Worm (Caenorhabditis elegans) whole organism, L3 larva: ENCODE results near the gene srd-43.

Experiments used
- aly-2 ChIP-seq: fragments of 150-350 bp; optimal IDR thresholded peaks from 2 replicates; lab custom pipeline; 2014; ENCODE audit warnings: missing biosample characterization, missing genetic modification characterization
- ama-1 ChIP-seq: fragments of 150-350 bp; optimal IDR thresholded peaks from 2 replicates; lab custom pipeline; 2018
- ceh-16 ChIP-seq: sonication (generic microtip); optimal IDR thresholded peaks from 2 replicates; lab custom pipeline; 2017; ENCODE audit warnings: missing biosample characterization, missing genetic modification characterization
- ceh-28 ChIP-seq: fragments of 150-350 bp; optimal IDR thresholded peaks from 2 replicates; lab custom pipeline; 2014; ENCODE audit warnings: missing biosample characterization, missing genetic modification reagents, missing genetic modification characterization
- elt-3 ChIP-seq, 3 experiments: fragments of 150-350 bp in 1 of 3; sonication (generic microtip) in 2 of 3; optimal IDR thresholded peaks; 2 replicates in 2 of 3; 4 replicates in 1 of 3; lab custom pipeline; 2014 to 2017; ENCODE audit warnings: missing biosample characterization in 3 of 3, missing genetic modification characterization in 3 of 3
- lin-39 ChIP-seq: fragments of 150-350 bp; optimal IDR thresholded peaks from 2 replicates; lab custom pipeline; 2018; ENCODE audit warnings: missing biosample characterization, missing genetic modification reagents, missing genetic modification characterization
- mdl-1 ChIP-seq: fragments of 150-350 bp; optimal IDR thresholded peaks from 2 replicates; lab custom pipeline; 2014; ENCODE audit warnings: missing biosample characterization, missing genetic modification characterization
- pha-4 ChIP-seq: fragments of 150-350 bp; optimal IDR thresholded peaks from 2 replicates; lab custom pipeline; 2014; ENCODE audit warnings: missing biosample characterization, missing genetic modification reagents, missing genetic modification characterization
- skn-1 ChIP-seq: fragments of 150-350 bp; optimal IDR thresholded peaks from 2 replicates; lab custom pipeline; 2014; ENCODE audit warnings: missing biosample characterization, missing genetic modification characterization
- snpc-4 ChIP-seq: fragments of 150-350 bp; optimal IDR thresholded peaks from 2 replicates; lab custom pipeline; 2014; ENCODE audit warnings: missing biosample characterization, missing genetic modification characterization
- tbx-2 ChIP-seq: sonication (generic microtip); optimal IDR thresholded peaks from 2 replicates; lab custom pipeline; 2016; ENCODE audit warnings: mild to moderate bottlenecking, missing genetic modification characterization, missing compliant biosample characterization
- ztf-11 ChIP-seq: fragments of 150-350 bp; optimal IDR thresholded peaks from 2 replicates; lab custom pipeline; 2014; ENCODE audit warnings: missing biosample characterization, missing genetic modification characterization

DNA sequence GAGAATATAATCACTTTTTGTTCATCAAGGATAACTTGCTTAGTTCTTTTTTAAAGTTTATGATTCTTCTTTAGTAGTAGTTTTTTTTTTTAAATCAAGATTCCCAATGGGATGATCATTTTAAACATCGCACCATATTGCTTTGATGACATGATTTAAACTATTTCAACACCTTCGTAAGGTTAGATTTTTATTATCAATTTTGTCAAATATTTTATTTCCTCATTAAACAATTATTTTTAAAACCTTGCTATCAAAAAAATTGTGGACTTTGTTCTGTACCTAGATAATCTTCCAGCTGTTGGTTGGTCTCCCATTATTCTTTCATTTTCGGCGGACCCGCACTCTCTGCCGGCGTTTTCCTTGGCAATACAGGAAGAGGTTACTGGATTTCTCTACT, 25.7 kb upstream of the srd-43 start, which contains the start of gene sir-2.3:
- no peak for TF ChIP-seq ztf-11 (tag; lab: Kevin White, UChicago)
- TF ChIP-seq snpc-4 (tag; lab: Kevin White, UChicago), result no peak
- TF ChIP-seq lin-39, result no peak
- no peak for TF ChIP-seq ceh-16 (tag; lab: Kevin White, UChicago)
- no peak for TF ChIP-seq aly-2
- no peak for TF ChIP-seq ama-1 (lab: Kevin White, UChicago)
- TF ChIP-seq skn-1, result no peak
- TF ChIP-seq pha-4, result no peak
- TF ChIP-seq tbx-2 (tag; lab: Kevin White, UChicago), result no peak
- TF ChIP-seq mdl-1, result no peak
- no peak for TF ChIP-seq ceh-28 (tag; lab: Kevin White, UChicago)
- TF ChIP-seq elt-3 (tag; optimal IDR thresholded peaks at IDR 0.05; lab: Kevin White, UChicago), result no peak
